Fruit fly (Drosophila melanogaster) whole organism, embryonic: ENCODE data around the gene Snup.

ENCODE experiments used
- Aef1 ChIP-seq: fragments of 200-800 bp; sonication (Bioruptor generic); IDR thresholded peaks from 3 replicates; pipeline ENCODE4 v1.3.6; 2022; ENCODE audit warnings: missing biosample characterization, missing genetic modification characterization
- Bdp1 ChIP-seq: fragments of 200-800 bp; sonication (Bioruptor generic); optimal IDR thresholded peaks from 3 replicates; lab custom pipeline; 2016; ENCODE audit warnings: missing biosample characterization, missing genetic modification characterization
- BtbVII ChIP-seq: fragments of 200-800 bp; sonication (Bioruptor generic); optimal IDR thresholded peaks from 3 replicates; lab custom pipeline; 2017; ENCODE audit warnings: missing biosample characterization, mild to moderate bottlenecking, missing genetic modification characterization
- CG10147 ChIP-seq: fragments of 200-800 bp; sonication (Bioruptor generic); optimal IDR thresholded peaks from 2 replicates; lab custom pipeline; 2019; ENCODE audit warnings: missing biosample characterization, mild to moderate bottlenecking, missing genetic modification characterization, moderate library complexity
- CG1024 ChIP-seq: fragments of 200-800 bp; sonication (Bioruptor generic); IDR thresholded peaks from 2 replicates; pipeline ENCODE4 v1.3.6; 2022; ENCODE audit warnings: missing biosample characterization, missing genetic modification characterization
- CG12744 ChIP-seq: fragments of 200-800 bp; sonication (Bioruptor generic); optimal IDR thresholded peaks from 2 replicates; lab custom pipeline; 2016; ENCODE audit warnings: missing biosample characterization, missing genetic modification characterization
- CG13894 ChIP-seq: fragments of 200-800 bp; sonication (Bioruptor generic); optimal IDR thresholded peaks from 3 replicates; lab custom pipeline; 2018; ENCODE audit warnings: missing biosample characterization, mild to moderate bottlenecking, missing genetic modification characterization, moderate library complexity
- CG17829 ChIP-seq: fragments of 200-800 bp; optimal IDR thresholded peaks from 2 replicates; lab custom pipeline; 2019; ENCODE audit warnings: missing biosample characterization, mild to moderate bottlenecking, missing genetic modification characterization, moderate library complexity
- CG18262 ChIP-seq: fragments of 200-800 bp; optimal IDR thresholded peaks from 3 replicates; lab custom pipeline; 2019; ENCODE audit warnings: missing biosample characterization, mild to moderate bottlenecking, missing genetic modification characterization, moderate library complexity
- CG2120 ChIP-seq: fragments of 200-800 bp; sonication (Bioruptor generic); optimal IDR thresholded peaks from 3 replicates; lab custom pipeline; 2016; ENCODE audit warnings: missing biosample characterization, missing genetic modification characterization
- CG31388 ChIP-seq: fragments of 200-800 bp; sonication (Bioruptor generic); optimal IDR thresholded peaks from 2 replicates; lab custom pipeline; 2016; ENCODE audit warnings: missing biosample characterization, missing genetic modification characterization
- CG42726 ChIP-seq: fragments of 200-800 bp; sonication (Bioruptor generic); IDR thresholded peaks from 2 replicates; pipeline ENCODE4 v1.3.6; 2022; ENCODE audit warnings: missing biosample characterization, missing genetic modification characterization; ENCODE audit not compliant: partially characterized antibody
- CG4328 ChIP-seq: fragments of 200-800 bp; sonication (Bioruptor generic); optimal IDR thresholded peaks from 3 replicates; lab custom pipeline; 2017; ENCODE audit warnings: missing biosample characterization, missing genetic modification reagents, missing genetic modification characterization
- CG4854 ChIP-seq: fragments of 200-800 bp; sonication (Bioruptor generic); optimal IDR thresholded peaks from 2 replicates; lab custom pipeline; 2016; ENCODE audit warnings: missing biosample characterization, missing genetic modification characterization, inconsistent platforms
- CG5953 ChIP-seq: fragments of 200-800 bp; sonication (Bioruptor generic); IDR thresholded peaks from 2 replicates; pipeline ENCODE4 v1.3.6; 2022; ENCODE audit warnings: missing biosample characterization, missing genetic modification characterization
- CG6813 ChIP-seq: fragments of 200-800 bp; sonication (Bioruptor generic); optimal IDR thresholded peaks from 2 replicates; lab custom pipeline; 2017; ENCODE audit warnings: missing biosample characterization, missing genetic modification characterization, mild to moderate bottlenecking, moderate library complexity, missing genetic modification reagents
- CG8290 ChIP-seq, 3 experiments: fragments of 200-800 bp; sonication (Bioruptor generic); optimal IDR thresholded peaks; 2 replicates each; lab custom pipeline; 2016 to 2019; ENCODE audit warnings: missing biosample characterization in 3 of 3, missing genetic modification characterization in 3 of 3, mild to moderate bottlenecking in 2 of 3, moderate library complexity in 1 of 3
- CG9727 ChIP-seq: fragments of 200-800 bp; sonication (Bioruptor generic); optimal IDR thresholded peaks from 3 replicates; lab custom pipeline; 2017; ENCODE audit warnings: missing biosample characterization, mild to moderate bottlenecking, missing genetic modification characterization
- Dp ChIP-seq: fragments of 200-800 bp; sonication (Bioruptor generic); optimal IDR thresholded peaks from 2 replicates; lab custom pipeline; 2018; ENCODE audit warnings: missing biosample characterization, mild to moderate bottlenecking, missing genetic modification characterization, moderate library complexity
- Ets97D ChIP-seq: fragments of 200-800 bp; sonication (Bioruptor generic); optimal IDR thresholded peaks from 3 replicates; lab custom pipeline; 2016; ENCODE audit warnings: missing biosample characterization, missing genetic modification characterization
- H15 ChIP-seq: fragments of 200-800 bp; sonication (Bioruptor generic); IDR thresholded peaks from 3 replicates; pipeline ENCODE4 v1.3.6; 2022; ENCODE audit warnings: missing biosample characterization, missing genetic modification characterization
- Meics ChIP-seq: fragments of 200-800 bp; sonication (Bioruptor generic); optimal IDR thresholded peaks from 2 replicates; lab custom pipeline; 2017; ENCODE audit warnings: missing biosample characterization, mild to moderate bottlenecking, missing genetic modification characterization
- NFAT ChIP-seq: fragments of 200-800 bp; sonication (Bioruptor generic); IDR thresholded peaks from 2 replicates; pipeline ENCODE4 v1.3.6; 2022; ENCODE audit warnings: missing biosample characterization, missing genetic modification characterization
- Optix ChIP-seq: fragments of 200-800 bp; sonication (Bioruptor generic); IDR thresholded peaks from 3 replicates; pipeline ENCODE4 v1.3.6; 2022; ENCODE audit warnings: missing biosample characterization, missing genetic modification characterization
- Poxn ChIP-seq: fragments of 200-800 bp; sonication (Bioruptor generic); IDR thresholded peaks from 2 replicates; pipeline ENCODE4 v1.3.6; 2022; ENCODE audit warnings: missing biosample characterization, missing genetic modification characterization
- Side ChIP-seq: fragments of 200-800 bp; sonication (Bioruptor generic); optimal IDR thresholded peaks from 2 replicates; lab custom pipeline; 2016; ENCODE audit warnings: missing biosample characterization, missing genetic modification characterization
- Spps ChIP-seq: fragments of 200-800 bp; sonication (Bioruptor generic); optimal IDR thresholded peaks from 2 replicates; lab custom pipeline; 2018; ENCODE audit warnings: missing biosample characterization, mild to moderate bottlenecking, missing genetic modification characterization
- Sry-β ChIP-seq: fragments of 200-800 bp; sonication (Bioruptor generic); optimal IDR thresholded peaks from 2 replicates; lab custom pipeline; 2018; ENCODE audit warnings: missing biosample characterization, mild to moderate bottlenecking, missing genetic modification characterization, moderate library complexity
- TFAM ChIP-seq: fragments of 200-800 bp; sonication (Bioruptor generic); optimal IDR thresholded peaks from 2 replicates; lab custom pipeline; 2017; ENCODE audit warnings: missing biosample characterization, missing genetic modification characterization, inconsistent platforms
- ab ChIP-seq: fragments of 200-800 bp; sonication (Bioruptor generic); optimal IDR thresholded peaks from 2 replicates; lab custom pipeline; 2016; ENCODE audit warnings: missing biosample characterization, missing genetic modification characterization
- ac ChIP-seq: fragments of 200-800 bp; sonication (Bioruptor generic); optimal IDR thresholded peaks from 3 replicates; lab custom pipeline; 2017; ENCODE audit warnings: missing biosample characterization, mild to moderate bottlenecking, missing genetic modification characterization
- ara ChIP-seq: fragments of 200-800 bp; sonication (Bioruptor generic); IDR thresholded peaks from 2 replicates; pipeline ENCODE4 v1.3.6; 2022; ENCODE audit warnings: missing biosample characterization, missing genetic modification characterization
- az2 ChIP-seq: fragments of 200-800 bp; sonication (Bioruptor generic); optimal IDR thresholded peaks from 3 replicates; lab custom pipeline; 2016; ENCODE audit warnings: missing biosample characterization, missing genetic modification characterization
- bab2 ChIP-seq: fragments of 200-800 bp; sonication (Bioruptor generic); optimal IDR thresholded peaks from 2 replicates; lab custom pipeline; 2016; ENCODE audit warnings: missing biosample characterization, missing genetic modification characterization
- bcd ChIP-seq: fragments of 200-800 bp; sonication (Bioruptor generic); optimal IDR thresholded peaks from 2 replicates; lab custom pipeline; 2017; ENCODE audit warnings: missing biosample characterization, mild to moderate bottlenecking, missing genetic modification characterization
- cato ChIP-seq: fragments of 200-800 bp; sonication (Bioruptor generic); optimal IDR thresholded peaks from 2 replicates; lab custom pipeline; 2016; ENCODE audit warnings: missing biosample characterization, missing genetic modification characterization, borderline replicate concordance
- chif ChIP-seq, 2 experiments: fragments of 200-800 bp; sonication (Bioruptor generic); optimal IDR thresholded peaks; 3 replicates each; lab custom pipeline; 2016; ENCODE audit warnings: missing biosample characterization in 2 of 2, missing genetic modification characterization in 2 of 2
- dmrt99B ChIP-seq: fragments of 200-800 bp; sonication (Bioruptor generic); optimal IDR thresholded peaks from 2 replicates; lab custom pipeline; 2018; ENCODE audit warnings: missing biosample characterization, mild to moderate bottlenecking, missing genetic modification characterization, moderate library complexity
- dysf ChIP-seq: fragments of 200-800 bp; sonication (Bioruptor generic); IDR thresholded peaks from 3 replicates; pipeline ENCODE4 v1.3.6; 2022; ENCODE audit warnings: missing biosample characterization, missing genetic modification characterization
- fd96Cb ChIP-seq: fragments of 200-800 bp; sonication (Bioruptor generic); optimal IDR thresholded peaks from 2 replicates; lab custom pipeline; 2018; ENCODE audit warnings: missing biosample characterization, mild to moderate bottlenecking, missing genetic modification characterization, moderate library complexity
- gcm ChIP-seq: fragments of 200-800 bp; sonication (Bioruptor generic); optimal IDR thresholded peaks from 2 replicates; lab custom pipeline; 2019; ENCODE audit warnings: missing biosample characterization, mild to moderate bottlenecking, missing genetic modification characterization, moderate library complexity
- grau ChIP-seq: fragments of 200-800 bp; optimal IDR thresholded peaks from 3 replicates; lab custom pipeline; 2019; ENCODE audit warnings: missing biosample characterization, mild to moderate bottlenecking, missing genetic modification characterization, moderate library complexity
- inv ChIP-seq: fragments of 200-800 bp; sonication (Bioruptor generic); IDR thresholded peaks from 2 replicates; pipeline ENCODE4 v1.3.6; 2022; ENCODE audit warnings: missing biosample characterization, missing genetic modification characterization; ENCODE audit not compliant: partially characterized antibody
- pros ChIP-seq: fragments of 200-800 bp; sonication (Bioruptor generic); optimal IDR thresholded peaks from 3 replicates; lab custom pipeline; 2019; ENCODE audit warnings: missing biosample characterization, mild to moderate bottlenecking, missing genetic modification characterization, moderate library complexity
- sisA ChIP-seq: fragments of 200-800 bp; sonication (Bioruptor generic); IDR thresholded peaks from 2 replicates; pipeline ENCODE4 v1.3.6; 2022; ENCODE audit warnings: missing biosample characterization, missing genetic modification characterization
- sr ChIP-seq: fragments of 200-800 bp; sonication (Bioruptor generic); IDR thresholded peaks from 3 replicates; pipeline ENCODE4 v1.3.6; 2022; ENCODE audit warnings: missing biosample characterization, missing genetic modification characterization
- tup ChIP-seq: fragments of 200-800 bp; sonication (Bioruptor generic); optimal IDR thresholded peaks from 2 replicates; lab custom pipeline; 2016; ENCODE audit warnings: missing biosample characterization, mild to moderate bottlenecking, missing genetic modification characterization, moderate library complexity

Gene Snup

dm6 chr3L:2634929-2635799, 16.7 kb upstream of the Snup start (continued):
- TF ChIP-seq bab2, result peak; percentile 24
- peak; percentile 83 for TF ChIP-seq Side
- TF ChIP-seq CG4328, result peak; percentile 94
- peak; percentile 66 for TF ChIP-seq dmrt99B (tag; lab: Kevin White, UChicago)
- TF ChIP-seq CG4854 (GFP tag; lab: Kevin White, UChicago), result peak; percentile 71
- peak; percentile 68 for TF ChIP-seq Dp (GFP tag; lab: Kevin White, UChicago)
- TF ChIP-seq Spps, result peak; percentile 19
- TF ChIP-seq CG9727 (GFP tag; lab: Kevin White, UChicago), result peak; percentile 93
- peak; percentile 47 for TF ChIP-seq TFAM (GFP tag; lab: Kevin White, UChicago)
- peak; percentile 30 for TF ChIP-seq ab (GFP tag; lab: Kevin White, UChicago)
- TF ChIP-seq CG17829 (tag; lab: Kevin White, UChicago), result peak; percentile 78
- TF ChIP-seq chif (GFP tag; optimal IDR thresholded peaks at IDR 0.05; lab: Kevin White, UChicago), result peak; percentile 66 to 68
- TF ChIP-seq pros (GFP tag; lab: Kevin White, UChicago), result peak; percentile 66
- TF ChIP-seq CG13894, result peak; percentile 55
- TF ChIP-seq Sry-β (GFP tag; lab: Kevin White, UChicago), result peak; percentile 51
- no peak for TF ChIP-seq CG31388 (GFP tag; lab: Kevin White, UChicago)
- TF ChIP-seq CG42726 (GFP tag; lab: Robert Waterston, UW), result peak; percentile 50; the same call in 1 of the 2 replicates
- TF ChIP-seq H15, result peak; percentile 66; the same call in 2 of the 3 replicates
- TF ChIP-seq Meics (GFP tag; lab: Kevin White, UChicago), result peak; percentile 90
- 0 out of 3 replicates have a peak, but pooled peaks have one; percentile 9 for TF ChIP-seq Aef1 (GFP tag; lab: Robert Waterston, UW)
- TF ChIP-seq CG18262 (tag; lab: Kevin White, UChicago), result peak; percentile 56
- TF ChIP-seq sr (GFP tag; lab: Robert Waterston, UW), result peak; percentile 69
- peak; percentile 87 for TF ChIP-seq bcd (GFP tag; lab: Kevin White, UChicago)
- TF ChIP-seq CG12744, result peak; percentile 60
- TF ChIP-seq dysf, result peak; percentile 79; the same call in 2 of the 3 replicates
- peak; percentile 71 for TF ChIP-seq inv (GFP tag; lab: Robert Waterston, UW)
- peak; percentile 75 for TF ChIP-seq ara
- peak; percentile 48 for TF ChIP-seq CG10147 (GFP tag; lab: Kevin White, UChicago)
- TF ChIP-seq CG1024 (GFP tag; lab: Robert Waterston, UW), result peak; percentile 62
- TF ChIP-seq Ets97D (GFP tag; lab: Kevin White, UChicago), result peak; percentile 98
- TF ChIP-seq gcm (GFP tag; lab: Kevin White, UChicago), result peak; percentile 81
- TF ChIP-seq CG2120 (GFP tag; lab: Kevin White, UChicago), result peak; percentile 71
- peak; percentile 70 for TF ChIP-seq grau (tag; lab: Kevin White, UChicago)
- peak; percentile 85 for TF ChIP-seq NFAT (GFP tag; lab: Robert Waterston, UW)
- TF ChIP-seq CG8290 (GFP tag; optimal IDR thresholded peaks at IDR 0.05; lab: Kevin White, UChicago), result peak; percentile 65
- peak; percentile 89 to 92 for TF ChIP-seq CG8290 (tag; optimal IDR thresholded peaks at IDR 0.05; lab: Kevin White, UChicago)
- TF ChIP-seq cato, result peak; percentile 52
- peak; percentile 87 for TF ChIP-seq CG6813
- TF ChIP-seq az2 (GFP tag; lab: Kevin White, UChicago), result peak; percentile 68
- TF ChIP-seq BtbVII (GFP tag; lab: Kevin White, UChicago), result peak; percentile 90
- peak; percentile 63; the same call in 1 of the 2 replicates for TF ChIP-seq CG5953 (GFP tag; lab: Robert Waterston, UW)
- TF ChIP-seq ac, result peak; percentile 86
- no peak for TF ChIP-seq sisA (GFP tag; lab: Robert Waterston, UW)
- peak; percentile 61 for TF ChIP-seq Bdp1 (GFP tag; lab: Kevin White, UChicago)
- peak; percentile 67; the same call in 2 of the 3 replicates for TF ChIP-seq Optix (GFP tag; lab: Robert Waterston, UW)
- TF ChIP-seq Poxn (GFP tag; lab: Robert Waterston, UW), result 0 out of 2 replicates have a peak, but pooled peaks have one; percentile 31
- peak; percentile 20 for TF ChIP-seq fd96Cb
- peak; percentile 42 for TF ChIP-seq tup (GFP tag; lab: Kevin White, UChicago)
